Fruit fly (Drosophila melanogaster) whole organism, wandering third instar larva: ENCODE data around the gene Pkd2.
A peak's percentile ranks its signal among the peaks of the same experiment; 100 is the strongest.

Experiments
- Abd-B ChIP-seq: fragments of >200 bp; optimal IDR thresholded peaks from 2 replicates; lab custom pipeline; 2017; ENCODE audit warnings: missing biosample characterization, missing genetic modification characterization
- CG32264 ChIP-seq: fragments of 200-800 bp; sonication (Bioruptor generic); optimal IDR thresholded peaks from 2 replicates; lab custom pipeline; 2016; ENCODE audit warnings: missing biosample characterization, missing genetic modification characterization
- CG9705 ChIP-seq: fragments of 200-800 bp; sonication (Bioruptor generic); optimal IDR thresholded peaks from 2 replicates; lab custom pipeline; 2018; ENCODE audit warnings: missing biosample characterization, mild to moderate bottlenecking, missing genetic modification characterization
- CrebA ChIP-seq: fragments of 200-800 bp; sonication (Bioruptor generic); optimal IDR thresholded peaks from 2 replicates; lab custom pipeline; 2016; ENCODE audit warnings: missing biosample characterization, mild to moderate bottlenecking, missing genetic modification characterization, borderline replicate concordance
- Dfd ChIP-seq: fragments of >200 bp; optimal IDR thresholded peaks from 2 replicates; lab custom pipeline; 2017; ENCODE audit warnings: missing biosample characterization, missing genetic modification characterization
- Dif ChIP-seq: fragments of 200-275, 200-300 bp; sonication (Bioruptor generic); optimal IDR thresholded peaks from 2 replicates; lab custom pipeline; 2018; ENCODE audit warnings: missing biosample characterization, missing genetic modification characterization; ENCODE audit not compliant: partially characterized antibody
- GATAd ChIP-seq: sonication (Bioruptor generic); optimal IDR thresholded peaks from 2 replicates; lab custom pipeline; 2016; ENCODE audit warnings: missing biosample characterization, missing genetic modification characterization
- HLH106 ChIP-seq: fragments of 200-800 bp; optimal IDR thresholded peaks from 3 replicates; lab custom pipeline; 2019; ENCODE audit warnings: missing biosample characterization, mild to moderate bottlenecking, missing genetic modification characterization, moderate library complexity
- Hnf4 ChIP-seq: fragments of 200-800 bp; sonication (Bioruptor generic); optimal IDR thresholded peaks from 2 replicates; lab custom pipeline; 2016; ENCODE audit warnings: missing biosample characterization, mild to moderate bottlenecking, missing genetic modification characterization
- Hr78 ChIP-seq: fragments of >200 bp; optimal IDR thresholded peaks from 2 replicates; lab custom pipeline; 2017; ENCODE audit warnings: missing biosample characterization, missing genetic modification characterization
- Hr83 ChIP-seq: fragments of 200-300 bp; sonication (Bioruptor generic); optimal IDR thresholded peaks from 2 replicates; lab custom pipeline; 2016; ENCODE audit warnings: missing biosample characterization, mild to moderate bottlenecking, missing genetic modification characterization, moderate library complexity; ENCODE audit not compliant: poor library complexity, severe bottlenecking
- Jra ChIP-seq: sonication (Bioruptor generic); optimal IDR thresholded peaks from 2 replicates; lab custom pipeline; 2016; ENCODE audit warnings: missing biosample characterization, missing genetic modification characterization
- Mio ChIP-seq: sonication (Bioruptor generic); optimal IDR thresholded peaks from 2 replicates; lab custom pipeline; 2016; ENCODE audit warnings: missing biosample characterization, missing genetic modification characterization
- Myc ChIP-seq: fragments of >200 bp; optimal IDR thresholded peaks from 2 replicates; lab custom pipeline; 2017
- N ChIP-seq: fragments of >200 bp; optimal IDR thresholded peaks from 2 replicates; lab custom pipeline; 2018; ENCODE audit warnings: missing biosample characterization, missing external identifiers, missing genetic modification characterization
- OdsH ChIP-seq: fragments of 200-800 bp; sonication (Bioruptor generic); optimal IDR thresholded peaks from 2 replicates; lab custom pipeline; 2016; ENCODE audit warnings: missing biosample characterization, mild to moderate bottlenecking, missing genetic modification characterization
- Rel ChIP-seq, 2 experiments: fragments of 200-800 bp; sonication (Bioruptor generic) in 1 of 2; optimal IDR thresholded peaks; 2 replicates in 1 of 2; 3 replicates in 1 of 2; lab custom pipeline; 2016 to 2019; ENCODE audit warnings: mild to moderate bottlenecking in 2 of 2, missing biosample characterization in 2 of 2, missing genetic modification characterization in 2 of 2, moderate library complexity in 1 of 2
- Sp1 ChIP-seq: fragments of 200-800 bp; sonication (Bioruptor generic); optimal IDR thresholded peaks from 3 replicates; lab custom pipeline; 2019; ENCODE audit warnings: missing biosample characterization, mild to moderate bottlenecking, missing genetic modification characterization, moderate library complexity
- Vsx2 ChIP-seq: fragments of 200-300, 225-300 bp; sonication (Bioruptor generic); optimal IDR thresholded peaks from 2 replicates; lab custom pipeline; 2018; ENCODE audit warnings: missing biosample characterization, missing genetic modification characterization; ENCODE audit not compliant: partially characterized antibody
- br ChIP-seq: fragments of 200-800 bp; sonication (Bioruptor generic); optimal IDR thresholded peaks from 2 replicates; lab custom pipeline; 2016; ENCODE audit warnings: missing biosample characterization, missing genetic modification characterization
- brk ChIP-seq: fragments of 200-800 bp; sonication (Bioruptor generic); optimal IDR thresholded peaks from 2 replicates; lab custom pipeline; 2016; ENCODE audit warnings: missing biosample characterization, mild to moderate bottlenecking, missing genetic modification characterization
- dl ChIP-seq, 2 experiments: fragments of 175-275, 200-275 bp in 1 of 2; fragments of 200-275 bp in 1 of 2; sonication (Bioruptor generic); optimal IDR thresholded peaks; lab custom pipeline; 2018; ENCODE audit warnings: mild to moderate bottlenecking in 2 of 2, missing biosample characterization in 2 of 2, missing genetic modification characterization in 2 of 2, moderate library complexity in 2 of 2; ENCODE audit not compliant: partially characterized antibody in 2 of 2, insufficient read depth in 1 of 2
- dsf ChIP-seq: sonication (Bioruptor generic); optimal IDR thresholded peaks from 2 replicates; lab custom pipeline; 2016; ENCODE audit warnings: missing biosample characterization, missing genetic modification characterization, borderline replicate concordance
- ey ChIP-seq: fragments of 200-800 bp; sonication (Bioruptor generic); optimal IDR thresholded peaks from 2 replicates; lab custom pipeline; 2016; ENCODE audit warnings: missing biosample characterization, missing genetic modification characterization
- foxo ChIP-seq, 2 experiments: fragments of 200-800 bp; sonication (Bioruptor generic); optimal IDR thresholded peaks; 2 replicates in 1 of 2; 3 replicates in 1 of 2; lab custom pipeline; 2016 to 2017; ENCODE audit warnings: missing biosample characterization in 2 of 2, missing genetic modification characterization in 2 of 2
- fru ChIP-seq: fragments of 200-800 bp; sonication (Bioruptor generic); optimal IDR thresholded peaks from 3 replicates; lab custom pipeline; 2016; ENCODE audit warnings: missing biosample characterization, mild to moderate bottlenecking, missing genetic modification characterization
- h ChIP-seq: fragments of 200-800 bp; sonication (Bioruptor generic); optimal IDR thresholded peaks from 3 replicates; lab custom pipeline; 2016; ENCODE audit warnings: missing biosample characterization, mild to moderate bottlenecking, missing genetic modification characterization
- jim ChIP-seq: fragments of 175-275, 200-325 bp; sonication (Bioruptor generic); optimal IDR thresholded peaks from 2 replicates; lab custom pipeline; 2016; ENCODE audit warnings: missing biosample characterization, mild to moderate bottlenecking, missing genetic modification characterization
- pan ChIP-seq: fragments of >200 bp; optimal IDR thresholded peaks from 2 replicates; lab custom pipeline; 2017
- psq ChIP-seq: fragments of 200-800 bp; sonication (Bioruptor generic); optimal IDR thresholded peaks from 3 replicates; lab custom pipeline; 2017; ENCODE audit warnings: missing biosample characterization, mild to moderate bottlenecking, missing genetic modification characterization, moderate library complexity
- rgr ChIP-seq: fragments of 200-800 bp; sonication (Bioruptor generic); optimal IDR thresholded peaks from 3 replicates; lab custom pipeline; 2016; ENCODE audit warnings: missing biosample characterization, mild to moderate bottlenecking, missing genetic modification characterization
- sage ChIP-seq: fragments of 200-800 bp; sonication (Bioruptor generic); optimal IDR thresholded peaks from 2 replicates; lab custom pipeline; 2016; ENCODE audit warnings: missing biosample characterization, mild to moderate bottlenecking, missing genetic modification characterization
- sv ChIP-seq: fragments of 200-800 bp; sonication (Bioruptor generic); optimal IDR thresholded peaks from 3 replicates; lab custom pipeline; 2016; ENCODE audit warnings: missing biosample characterization, missing genetic modification characterization
- tai ChIP-seq: sonication (Bioruptor generic); optimal IDR thresholded peaks from 2 replicates; lab custom pipeline; 2016; ENCODE audit warnings: missing biosample characterization, missing genetic modification characterization
- usp ChIP-seq: fragments of >200 bp; optimal IDR thresholded peaks from 2 replicates; lab custom pipeline; 2017; ENCODE audit warnings: missing biosample characterization, missing genetic modification characterization
- woc ChIP-seq: sonication (Bioruptor generic); optimal IDR thresholded peaks from 2 replicates; lab custom pipeline; 2016; ENCODE audit warnings: missing biosample characterization, mild to moderate bottlenecking, missing genetic modification characterization

Pkd2 gene

dm6 chr2L:12415485-12416137 is 17.5 kb downstream of the Pkd2 start:
- TF ChIP-seq h (GFP tag; lab: Kevin White, UChicago) (peak; percentile 8), rgr (peak; percentile 6), psq (GFP tag; lab: Kevin White, UChicago) (peak; percentile 6), Sp1 (GFP tag; lab: Kevin White, UChicago) (peak; percentile 36), foxo (GFP tag; optimal IDR thresholded peaks at IDR 0.05; lab: Kevin White, UChicago) (peak in 1 of 2 experiments; percentile 44), Hr83 (GFP tag; lab: Kevin White, UChicago) (no peak), GATAd (no peak), sage (GFP tag; lab: Kevin White, UChicago) (no peak), Dfd (GFP tag; lab: Kevin White, UChicago) (peak; percentile 22), N (no peak), CrebA (GFP tag; lab: Kevin White, UChicago) (no peak), woc (GFP tag; lab: Kevin White, UChicago) (no peak), Mio (GFP tag; lab: Kevin White, UChicago) (no peak), dsf (GFP tag; lab: Kevin White, UChicago) (no peak), Hr78 (GFP tag; lab: Kevin White, UChicago) (no peak), brk (GFP tag; lab: Kevin White, UChicago) (no peak), ey (GFP tag; lab: Kevin White, UChicago) (peak; percentile 2), br (no peak), CG32264 (GFP tag; lab: Kevin White, UChicago) (no peak), sv (GFP tag; lab: Kevin White, UChicago) (no peak), fru (GFP tag; lab: Kevin White, UChicago) (peak; percentile 5), jim (no peak), Myc (lab: Kevin White, UChicago) (no peak), CG9705 (GFP tag; lab: Kevin White, UChicago) (no peak), Jra (no peak), Hnf4 (GFP tag; lab: Kevin White, UChicago) (no peak), pan (lab: Kevin White, UChicago) (no peak), HLH106 (peak; percentile 53), usp (GFP tag; lab: Kevin White, UChicago) (no peak)
- TF ChIP-seq, all 38 proteins: peak for 9

- TF ChIP-seq br (no peak), sage (GFP tag; lab: Kevin White, UChicago) (no peak), Rel (GFP tag; optimal IDR thresholded peaks at IDR 0.05; lab: Kevin White, UChicago) (no peak), Rel (tag; optimal IDR thresholded peaks at IDR 0.05; lab: Kevin White, UChicago) (peak; percentile 60), CrebA (GFP tag; lab: Kevin White, UChicago) (no peak)
- TF ChIP-seq, all 38 proteins: peak for 1
Measured at dm6 chr2L:12421188-12421587, 23.1 kb downstream of the Pkd2 start.

- TF ChIP-seq CG9705 (GFP tag; lab: Kevin White, UChicago) (no peak), dsf (GFP tag; lab: Kevin White, UChicago) (no peak), Abd-B (GFP tag; lab: Kevin White, UChicago) (no peak), rgr (peak; percentile 16), Rel (GFP tag; optimal IDR thresholded peaks at IDR 0.05; lab: Kevin White, UChicago) (no peak), Rel (tag; optimal IDR thresholded peaks at IDR 0.05; lab: Kevin White, UChicago) (no peak), Vsx2 (GFP tag; lab: Kevin White, UChicago) (no peak), GATAd (no peak), h (GFP tag; lab: Kevin White, UChicago) (no peak), Dif (GFP tag; lab: Kevin White, UChicago) (peak; percentile 23), Hnf4 (GFP tag; lab: Kevin White, UChicago) (peak; percentile 6), woc (GFP tag; lab: Kevin White, UChicago) (no peak), tai (GFP tag; lab: Kevin White, UChicago) (no peak), pan (lab: Kevin White, UChicago) (no peak), dl (GFP tag; optimal IDR thresholded peaks at IDR 0.05; lab: Kevin White, UChicago; ENCODE audit: insufficient read depth in 1 of 2, partially characterized antibody in 2 of 2) (peak; percentile 21 to 74), OdsH (GFP tag; lab: Kevin White, UChicago) (no peak), ey (GFP tag; lab: Kevin White, UChicago) (no peak), HLH106 (no peak), sv (GFP tag; lab: Kevin White, UChicago) (no peak), Mio (GFP tag; lab: Kevin White, UChicago) (no peak)
Measured at dm6 chr2L:12421793-12422691, 24.0 kb downstream of the Pkd2 start.
